Fruit fly (Drosophila melanogaster): ENCODE results near the gene Ugt36E1.

DNA sequence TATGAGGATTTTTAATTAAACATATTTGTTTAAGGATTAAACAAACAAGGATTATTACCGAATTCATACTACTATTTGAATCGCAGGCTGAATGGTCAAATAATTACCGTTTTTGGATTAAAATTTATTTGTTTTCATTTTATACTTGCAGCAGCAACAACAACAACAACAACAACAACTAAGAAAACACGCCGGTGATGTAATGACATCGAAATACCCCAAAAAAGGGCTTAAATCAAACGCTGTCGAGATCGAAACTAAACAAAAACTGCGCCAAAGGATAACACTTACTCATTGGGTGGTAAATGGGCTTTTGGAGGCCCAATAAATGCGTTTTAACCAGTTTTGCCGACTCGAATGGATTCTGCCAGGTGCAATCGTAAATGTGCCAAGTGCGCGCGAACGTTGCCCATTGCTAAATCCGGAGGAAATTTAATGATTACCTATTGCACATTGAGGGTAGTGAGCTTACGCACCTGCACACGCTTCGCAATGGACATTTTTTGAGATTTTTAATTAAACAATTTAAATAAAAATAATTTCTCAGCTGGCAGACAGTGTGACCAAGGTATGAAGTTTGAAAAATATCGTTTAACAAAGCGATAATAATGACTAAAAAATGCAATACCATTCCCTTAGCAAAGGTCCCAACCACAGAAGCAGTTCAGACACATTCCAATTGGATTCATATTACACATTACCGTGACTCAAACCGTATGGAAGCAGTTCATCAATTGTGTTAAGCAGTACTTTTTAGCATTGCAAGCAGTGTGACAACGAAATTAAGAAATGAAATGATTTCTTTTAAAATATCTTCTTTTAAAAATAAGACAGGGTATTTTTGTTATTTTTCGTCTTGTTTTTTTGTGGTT is 32.3 kb downstream of the Ugt36E1 start, which contains the start of the genes CG10602 and mRpL13:
- TF ChIP-seq Pdp1 (GFP tag; optimal IDR thresholded peaks at IDR 0.05) (peak in 1 of 2 experiments; percentile 95), ssp (GFP tag; IDR thresholded peaks at IDR 0.05) (no peak), Doc2 (GFP tag; IDR thresholded peaks at IDR 0.05) (no peak), Usf (GFP tag; optimal IDR thresholded peaks at IDR 0.05) (no peak), inv (GFP tag; IDR thresholded peaks at IDR 0.05; ENCODE audit: partially characterized antibody) (no peak; the same call in 1 of the 2 replicates), CG42726 (GFP tag; IDR thresholded peaks at IDR 0.05; ENCODE audit: partially characterized antibody) (peak; percentile 73; the same call in 1 of the 2 replicates), cad (GFP tag; optimal IDR thresholded peaks at IDR 0.05) (no peak)
